Fruit fly (Drosophila melanogaster) whole organism, embryonic: ENCODE results near the gene CG12112.

Source experiments
- CG10979 ChIP-seq: fragments of 200-800 bp; sonication (Bioruptor generic); optimal IDR thresholded peaks from 2 replicates; lab custom pipeline; 2018; ENCODE audit warnings: missing biosample characterization, mild to moderate bottlenecking, missing genetic modification characterization, moderate library complexity
- CG11696 ChIP-seq: fragments of 200-800 bp; sonication (Bioruptor generic); IDR thresholded peaks from 2 replicates; pipeline ENCODE4 v1.3.6; 2022; ENCODE audit warnings: missing biosample characterization, missing genetic modification characterization
- CG12744 ChIP-seq: fragments of 200-800 bp; sonication (Bioruptor generic); optimal IDR thresholded peaks from 2 replicates; lab custom pipeline; 2016; ENCODE audit warnings: missing biosample characterization, missing genetic modification characterization
- CG13296 ChIP-seq: fragments of 200-800 bp; sonication (Bioruptor generic); optimal IDR thresholded peaks from 3 replicates; lab custom pipeline; 2018; ENCODE audit warnings: missing biosample characterization, mild to moderate bottlenecking, missing genetic modification characterization
- CG14965 ChIP-seq: fragments of 200-800 bp; sonication (Bioruptor generic); optimal IDR thresholded peaks from 2 replicates; lab custom pipeline; 2016; ENCODE audit warnings: missing biosample characterization, missing genetic modification characterization, borderline replicate concordance
- CG15011 ChIP-seq: fragments of 200-800 bp; sonication (Bioruptor generic); optimal IDR thresholded peaks from 3 replicates; lab custom pipeline; 2018; ENCODE audit warnings: missing biosample characterization, mild to moderate bottlenecking, missing genetic modification characterization
- CG1529 ChIP-seq: fragments of 200-800 bp; sonication (Bioruptor generic); optimal IDR thresholded peaks from 3 replicates; lab custom pipeline; 2018; ENCODE audit warnings: missing biosample characterization, missing genetic modification characterization
- CG16779 ChIP-seq: fragments of 200-800 bp; sonication (Bioruptor generic); IDR thresholded peaks from 2 replicates; pipeline ENCODE4 v1.3.6; 2022; ENCODE audit warnings: missing biosample characterization, missing genetic modification characterization
- CG17568 ChIP-seq: fragments of 200-800 bp; sonication (Bioruptor generic); optimal IDR thresholded peaks from 2 replicates; lab custom pipeline; 2018; ENCODE audit warnings: missing biosample characterization, mild to moderate bottlenecking, missing genetic modification characterization, moderate library complexity
- CG4282 ChIP-seq: fragments of 200-800 bp; sonication (Bioruptor generic); optimal IDR thresholded peaks from 2 replicates; lab custom pipeline; 2016; ENCODE audit warnings: missing biosample characterization, missing genetic modification characterization
- CG4730 ChIP-seq: fragments of 200-800 bp; sonication (Bioruptor generic); IDR thresholded peaks from 2 replicates; pipeline ENCODE4 v1.3.6; 2022; ENCODE audit warnings: missing biosample characterization, missing genetic modification characterization
- CG5953 ChIP-seq: fragments of 200-800 bp; sonication (Bioruptor generic); IDR thresholded peaks from 2 replicates; pipeline ENCODE4 v1.3.6; 2022; ENCODE audit warnings: missing biosample characterization, missing genetic modification characterization
- CG6272 ChIP-seq: fragments of 200-800 bp; sonication (Bioruptor generic); IDR thresholded peaks from 2 replicates; pipeline ENCODE4 v1.3.6; 2022; ENCODE audit warnings: missing biosample characterization, missing genetic modification characterization
- CG7357 ChIP-seq: fragments of 200-800 bp; sonication (Bioruptor generic); IDR thresholded peaks from 3 replicates; pipeline ENCODE4 v1.3.6; 2022; ENCODE audit warnings: missing biosample characterization, missing genetic modification characterization
- CG8290 ChIP-seq, 3 experiments: fragments of 200-800 bp; sonication (Bioruptor generic); optimal IDR thresholded peaks; 2 replicates each; lab custom pipeline; 2016 to 2019; ENCODE audit warnings: missing biosample characterization in 3 of 3, missing genetic modification characterization in 3 of 3, mild to moderate bottlenecking in 2 of 3, moderate library complexity in 1 of 3
- CG8924 ChIP-seq: fragments of 200-800 bp; optimal IDR thresholded peaks from 3 replicates; lab custom pipeline; 2019; ENCODE audit warnings: missing biosample characterization, mild to moderate bottlenecking, missing genetic modification characterization, moderate library complexity
- CG8944 ChIP-seq: fragments of 200-800 bp; sonication (Bioruptor generic); optimal IDR thresholded peaks from 3 replicates; lab custom pipeline; 2016; ENCODE audit warnings: missing biosample characterization, missing genetic modification characterization
- CG9797 ChIP-seq: fragments of 200-800 bp; sonication (Bioruptor generic); optimal IDR thresholded peaks from 3 replicates; lab custom pipeline; 2018; ENCODE audit warnings: missing biosample characterization, mild to moderate bottlenecking, missing genetic modification characterization
- CG9932 ChIP-seq: fragments of 200-800 bp; sonication (Bioruptor generic); IDR thresholded peaks from 2 replicates; pipeline ENCODE4 v1.3.6; 2022; ENCODE audit warnings: missing biosample characterization, missing genetic modification characterization
- CrebB ChIP-seq: fragments of 200-800 bp; sonication (Bioruptor generic); optimal IDR thresholded peaks from 3 replicates; lab custom pipeline; 2018; ENCODE audit warnings: missing biosample characterization, mild to moderate bottlenecking, missing genetic modification characterization
- Dip3 ChIP-seq: fragments of 200-800 bp; sonication (Bioruptor generic); optimal IDR thresholded peaks from 3 replicates; lab custom pipeline; 2016; ENCODE audit warnings: missing biosample characterization, missing genetic modification characterization
- E2f1 ChIP-seq: fragments of 200-800 bp; sonication (Bioruptor generic); IDR thresholded peaks from 2 replicates; pipeline ENCODE4 v1.3.6; 2022; ENCODE audit warnings: missing biosample characterization, missing genetic modification characterization
- Eip74EF ChIP-seq, 2 experiments: fragments of 200-800 bp in 1 of 2; fragments of >200 bp in 1 of 2; sonication (Bioruptor generic) in 1 of 2; optimal IDR thresholded peaks; 2 replicates each; lab custom pipeline; 2017 to 2019; ENCODE audit warnings: missing biosample characterization in 2 of 2, missing genetic modification characterization in 2 of 2, mild to moderate bottlenecking in 1 of 2, moderate library complexity in 1 of 2
- Hand ChIP-seq: fragments of 200-800 bp; sonication (Bioruptor generic); optimal IDR thresholded peaks from 2 replicates; lab custom pipeline; 2017; ENCODE audit warnings: mild to moderate bottlenecking, missing biosample characterization, missing genetic modification reagents, missing genetic modification characterization
- Meics ChIP-seq: fragments of 200-800 bp; sonication (Bioruptor generic); optimal IDR thresholded peaks from 2 replicates; lab custom pipeline; 2017; ENCODE audit warnings: missing biosample characterization, mild to moderate bottlenecking, missing genetic modification characterization
- NC2α ChIP-seq: fragments of 200-800 bp; sonication (Bioruptor generic); optimal IDR thresholded peaks from 2 replicates; lab custom pipeline; 2016; ENCODE audit warnings: missing biosample characterization, missing genetic modification characterization
- Oli ChIP-seq: fragments of 200-800 bp; sonication (Bioruptor generic); optimal IDR thresholded peaks from 2 replicates; lab custom pipeline; 2018; ENCODE audit warnings: missing biosample characterization, mild to moderate bottlenecking, missing genetic modification characterization, moderate library complexity
- Opbp ChIP-seq: fragments of 200-800 bp; sonication (Bioruptor generic); IDR thresholded peaks from 3 replicates; pipeline ENCODE4 v1.3.6; 2022; ENCODE audit warnings: missing biosample characterization, missing genetic modification characterization; ENCODE audit not compliant: partially characterized antibody
- Poxn ChIP-seq: fragments of 200-800 bp; sonication (Bioruptor generic); IDR thresholded peaks from 2 replicates; pipeline ENCODE4 v1.3.6; 2022; ENCODE audit warnings: missing biosample characterization, missing genetic modification characterization
- az2 ChIP-seq: fragments of 200-800 bp; sonication (Bioruptor generic); optimal IDR thresholded peaks from 3 replicates; lab custom pipeline; 2016; ENCODE audit warnings: missing biosample characterization, missing genetic modification characterization
- cwo ChIP-seq: fragments of 200-800 bp; sonication (Bioruptor generic); optimal IDR thresholded peaks from 3 replicates; lab custom pipeline; 2017; ENCODE audit warnings: missing biosample characterization, missing genetic modification characterization, mild to moderate bottlenecking, moderate library complexity, missing genetic modification reagents
- dimm ChIP-seq: fragments of 200-800 bp; sonication (Bioruptor generic); IDR thresholded peaks from 2 replicates; pipeline ENCODE4 v1.3.6; 2022; ENCODE audit warnings: missing biosample characterization, missing genetic modification characterization
- disco-r ChIP-seq: fragments of 200-800 bp; sonication (Bioruptor generic); optimal IDR thresholded peaks from 2 replicates; lab custom pipeline; 2016; ENCODE audit warnings: missing biosample characterization, missing genetic modification characterization
- insv ChIP-seq, 2 experiments: fragments of 200-800 bp; sonication (Bioruptor generic); optimal IDR thresholded peaks; 3 replicates each; lab custom pipeline; 2016 to 2018; ENCODE audit warnings: missing biosample characterization in 2 of 2, missing genetic modification characterization in 2 of 2
- jing ChIP-seq: fragments of 200-800 bp; sonication (Bioruptor generic); optimal IDR thresholded peaks from 2 replicates; lab custom pipeline; 2018; ENCODE audit warnings: missing biosample characterization, mild to moderate bottlenecking, missing genetic modification characterization
- klu ChIP-seq: fragments of 200-800 bp; sonication (Bioruptor generic); IDR thresholded peaks from 2 replicates; pipeline ENCODE4 v1.3.6; 2022; ENCODE audit warnings: missing biosample characterization, missing genetic modification characterization
- kni ChIP-seq: fragments of 200-800 bp; sonication (Bioruptor generic); optimal IDR thresholded peaks from 3 replicates; lab custom pipeline; 2017; ENCODE audit warnings: mild to moderate bottlenecking, missing biosample characterization, missing genetic modification reagents, missing genetic modification characterization
- pan ChIP-seq, 4 experiments: fragments of >200 bp in 3 of 4; fragments of 200-800 bp in 1 of 4; sonication (Bioruptor generic) in 1 of 4; optimal IDR thresholded peaks in 3 of 4; IDR thresholded peaks in 1 of 4; 2 replicates each; pipeline versions ENCODE4 v1.3.6 to Lab custom; 2017 to 2022; ENCODE audit warnings: missing biosample characterization in 2 of 4, missing genetic modification characterization in 2 of 4, mixed read lengths in 1 of 4
- pho ChIP-seq: fragments of 200-800 bp; sonication (Bioruptor generic); optimal IDR thresholded peaks from 2 replicates; lab custom pipeline; 2016; ENCODE audit warnings: missing biosample characterization, missing genetic modification characterization
- ranshi ChIP-seq: fragments of 200-800 bp; sonication (Bioruptor generic); IDR thresholded peaks from 2 replicates; pipeline ENCODE4 v1.3.6; 2022; ENCODE audit warnings: missing biosample characterization, missing genetic modification characterization
- schlank ChIP-seq: fragments of 200-800 bp; sonication (Bioruptor generic); optimal IDR thresholded peaks from 2 replicates; lab custom pipeline; 2018; ENCODE audit warnings: missing biosample characterization, mild to moderate bottlenecking, missing genetic modification characterization
- sens ChIP-seq: fragments of 200-800 bp; sonication (Bioruptor generic); peaks from one replicate; lab custom pipeline; 2016; ENCODE audit warnings: missing biosample characterization, missing genetic modification characterization
- slp2 ChIP-seq: fragments of 200-800 bp; sonication (Bioruptor generic); optimal IDR thresholded peaks from 2 replicates; lab custom pipeline; 2016; ENCODE audit warnings: missing biosample characterization, missing genetic modification characterization
- tgo ChIP-seq: fragments of 200-800 bp; sonication (Bioruptor generic); IDR thresholded peaks from 3 replicates; pipeline ENCODE4 v1.3.6; 2022; ENCODE audit warnings: missing biosample characterization, missing genetic modification characterization
- unc-4 ChIP-seq: fragments of 200-800 bp; sonication (Bioruptor generic); IDR thresholded peaks from 2 replicates; pipeline ENCODE4 v1.3.6; 2022; ENCODE audit warnings: missing biosample characterization, missing genetic modification characterization; ENCODE audit not compliant: partially characterized antibody
- vnd ChIP-seq: fragments of 200-800 bp; sonication (Bioruptor generic); IDR thresholded peaks from 3 replicates; pipeline ENCODE4 v1.3.6; 2022; ENCODE audit warnings: missing biosample characterization, missing genetic modification characterization; ENCODE audit not compliant: partially characterized antibody
- wdn ChIP-seq: fragments of 200-800 bp; sonication (Bioruptor generic); IDR thresholded peaks from 2 replicates; pipeline ENCODE4 v1.3.6; 2022; ENCODE audit warnings: missing biosample characterization, missing genetic modification characterization

CG12112 gene

DNA sequence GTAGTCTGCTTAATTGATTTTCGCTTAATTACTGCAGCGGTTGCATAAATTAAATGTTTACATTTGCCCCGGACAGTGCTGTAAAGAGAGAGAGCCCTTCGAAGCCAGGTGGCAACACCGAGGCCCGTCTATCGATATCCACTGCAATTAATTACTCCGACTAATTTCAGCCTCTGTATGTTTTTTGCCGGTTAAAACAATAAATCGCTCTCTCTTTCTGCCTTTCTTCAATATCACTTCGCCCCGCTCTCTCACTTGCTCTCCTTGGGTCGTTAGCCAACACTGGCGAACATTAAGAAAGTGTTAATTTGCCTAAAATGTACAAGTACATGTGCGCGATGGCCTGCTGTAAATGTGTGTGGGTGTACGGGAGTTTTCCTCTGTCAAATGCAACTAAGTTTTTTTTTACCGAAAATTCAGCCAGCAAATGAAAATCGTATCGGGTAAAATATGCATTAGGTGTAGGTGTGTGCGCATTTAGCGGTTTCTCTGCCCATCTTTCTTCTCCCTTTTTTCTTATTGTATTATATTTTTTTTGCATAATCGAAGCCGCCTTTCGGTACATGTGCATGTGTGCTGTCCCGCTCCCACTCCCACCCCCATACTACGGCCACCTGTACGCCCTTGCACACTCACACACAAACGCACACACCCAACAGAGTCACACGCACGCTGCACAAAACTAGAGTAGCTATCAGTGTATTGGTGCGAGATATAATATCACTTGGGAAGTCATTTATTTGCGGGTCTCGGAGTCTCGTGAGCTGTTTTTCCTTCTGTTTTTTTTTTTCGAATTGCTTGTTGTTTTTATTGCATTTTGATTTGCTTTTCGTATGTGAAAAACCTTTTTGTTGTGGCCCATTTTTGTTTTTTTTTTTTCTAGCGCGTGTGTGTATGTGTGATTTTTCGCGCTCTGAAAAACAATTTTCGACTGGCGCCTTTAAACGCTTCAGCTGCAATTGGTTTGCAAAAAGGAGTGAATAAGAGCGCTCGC is 1.7 kb upstream of the CG12112 start (continued):
- TF ChIP-seq CG13296 (GFP tag; lab: Kevin White, UChicago) (no peak), jing (GFP tag; lab: Kevin White, UChicago) (no peak), CG17568 (GFP tag; lab: Kevin White, UChicago) (no peak), CG8924 (tag; lab: Kevin White, UChicago) (peak; percentile 8), kni (GFP tag; lab: Kevin White, UChicago) (peak; percentile 62), schlank (tag; lab: Kevin White, UChicago) (no peak), CG9932 (GFP tag; lab: Robert Waterston, UW) (peak; percentile 46), Meics (peak; percentile 39), unc-4 (peak; percentile 31; the same call in 1 of the 2 replicates), cwo (peak; percentile 62), CrebB (tag; lab: Kevin White, UChicago) (peak; percentile 21), CG11696 (GFP tag; lab: Robert Waterston, UW) (no peak), CG6272 (GFP tag; lab: Robert Waterston, UW) (no peak), CG9797 (GFP tag; lab: Kevin White, UChicago) (peak; percentile 20), E2f1 (GFP tag; lab: Robert Waterston, UW) (no peak; the same call in 1 of the 2 replicates), CG8944 (GFP tag; lab: Kevin White, UChicago) (no peak), CG10979 (tag; lab: Kevin White, UChicago) (no peak), CG12744 (GFP tag; lab: Kevin White, UChicago) (no peak), Oli (no peak), CG4730 (GFP tag; lab: Robert Waterston, UW) (no peak), klu (GFP tag; lab: Robert Waterston, UW) (no peak), CG4282 (GFP tag; lab: Kevin White, UChicago) (peak; percentile 11), Opbp (GFP tag; lab: Robert Waterston, UW) (peak; percentile 56; the same call in 1 of the 3 replicates), Poxn (GFP tag; lab: Robert Waterston, UW) (no peak), vnd (GFP tag; lab: Robert Waterston, UW) (0 out of 3 replicates have a peak, but pooled peaks have one; percentile 45), pho (GFP tag; lab: Kevin White, UChicago) (peak; percentile 15), tgo (0 out of 3 replicates have a peak, but pooled peaks have one; percentile 16), dimm (GFP tag; lab: Robert Waterston, UW) (no peak), slp2 (GFP tag; lab: Kevin White, UChicago) (no peak), CG15011 (GFP tag; lab: Kevin White, UChicago) (no peak), Hand (GFP tag; lab: Kevin White, UChicago) (no peak), pan (optimal IDR thresholded peaks at IDR 0.05; lab: Kevin White, UChicago) (no peak), pan (GFP tag; optimal IDR thresholded peaks at IDR 0.05 in 1 of 2, IDR thresholded peaks at IDR 0.05 in 1 of 2) (no peak), CG5953 (GFP tag; lab: Robert Waterston, UW) (no peak), ranshi (GFP tag; lab: Robert Waterston, UW) (no peak), CG8290 (GFP tag; optimal IDR thresholded peaks at IDR 0.05; lab: Kevin White, UChicago) (no peak), CG8290 (tag; optimal IDR thresholded peaks at IDR 0.05; lab: Kevin White, UChicago) (peak in 1 of 2 experiments; percentile 76), az2 (GFP tag; lab: Kevin White, UChicago) (no peak), CG16779 (GFP tag; lab: Robert Waterston, UW) (no peak), Dip3 (GFP tag; lab: Kevin White, UChicago) (peak; percentile 13), Eip74EF (GFP tag; optimal IDR thresholded peaks at IDR 0.05; lab: Kevin White, UChicago) (no peak), wdn (GFP tag; lab: Robert Waterston, UW) (no peak), insv (GFP tag; optimal IDR thresholded peaks at IDR 0.05; lab: Kevin White, UChicago) (peak in 1 of 2 experiments; percentile 26), sens (GFP tag; lab: Kevin White, UChicago) (peak; percentile 84), CG1529 (GFP tag; lab: Kevin White, UChicago) (no peak), CG7357 (GFP tag; lab: Robert Waterston, UW) (no peak), CG14965 (GFP tag; lab: Kevin White, UChicago) (no peak), disco-r (GFP tag; lab: Kevin White, UChicago) (peak; percentile 10), NC2α (GFP tag; lab: Kevin White, UChicago) (no peak)
